Worm (Caenorhabditis elegans): Measurements from ENCODE around the gene wrt-9.

DNA sequence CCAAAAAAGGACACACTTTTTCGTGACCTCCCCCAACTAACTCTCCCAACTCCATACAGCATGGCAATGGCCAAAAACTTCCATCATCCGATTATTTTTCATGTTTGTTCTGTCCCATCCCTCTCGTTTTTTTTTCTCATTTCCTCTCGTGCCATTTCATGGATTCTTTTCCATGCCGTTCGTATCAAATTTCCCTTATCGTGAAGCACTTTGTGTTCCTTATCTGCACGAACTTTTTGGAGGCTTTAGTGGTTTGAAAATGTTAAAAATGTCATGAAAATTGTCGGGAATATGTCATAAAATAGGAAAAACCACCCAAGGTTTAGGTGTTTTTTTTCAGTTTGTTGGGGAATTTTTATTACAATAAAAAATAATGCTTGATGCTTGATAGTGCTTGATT, 27.3 kb downstream of the wrt-9 start:
- TF ChIP-seq him-1 (tag; optimal IDR thresholded peaks at IDR 0.05) = no peak
- no peak for TF ChIP-seq W03F9.2 (tag; optimal IDR thresholded peaks at IDR 0.05)

All from whole organism, L4/young adult.